Worm (Caenorhabditis elegans): ENCODE data around the gene H14A12.5.

Gene H14A12.5

ce11 chrIII:7465347-7465746, 3.5 kb downstream of the H14A12.5 start, which contains the start of gene fum-1 (continued):
- TF ChIP-seq nhr-129 (tag; optimal IDR thresholded peaks at IDR 0.05), result peak; percentile 63
- TF ChIP-seq unc-55 (GFP tag; optimal IDR thresholded peaks at IDR 0.05), result peak; percentile 28
- no peak for TF ChIP-seq nhr-77 (tag; optimal IDR thresholded peaks at IDR 0.05)
- TF ChIP-seq unc-39 (tag; optimal IDR thresholded peaks at IDR 0.05), result no peak
- TF ChIP-seq nhr-6 (tag; optimal IDR thresholded peaks at IDR 0.05), result peak; percentile 44
- no peak for TF ChIP-seq peb-1 (tag; optimal IDR thresholded peaks at IDR 0.05)
- peak; percentile 54 for TF ChIP-seq fos-1 (tag; optimal IDR thresholded peaks at IDR 0.05)
- TF ChIP-seq lin-39 (tag; optimal IDR thresholded peaks at IDR 0.05), result no peak
- peak; percentile 34 for TF ChIP-seq F13H6.1 (tag; optimal IDR thresholded peaks at IDR 0.05)
- TF ChIP-seq nhr-12 (tag; optimal IDR thresholded peaks at IDR 0.05), result no peak
- TF ChIP-seq sma-3 (GFP tag; optimal IDR thresholded peaks at IDR 0.05), result peak; percentile 56
- TF ChIP-seq ceh-82 (tag; optimal IDR thresholded peaks at IDR 0.05), result no peak

- TF ChIP-seq unc-55 (GFP tag; optimal IDR thresholded peaks at IDR 0.05), result peak; percentile 19
- no peak for TF ChIP-seq ceh-82 (tag; optimal IDR thresholded peaks at IDR 0.05)
- peak in 1 of 2 experiments; percentile 41 for TF ChIP-seq lsy-2 (tag; optimal IDR thresholded peaks at IDR 0.05)
- TF ChIP-seq C34F6.9 (tag; optimal IDR thresholded peaks at IDR 0.05), result peak; percentile 54
Measured at ce11 chrIII:7463438-7464008, 5.4 kb downstream of the H14A12.5 start, which contains the start of gene H14A12.3. H14A12.3 (plus strand) TSS chrIII:7463797.

- no peak for TF ChIP-seq lin-11 (tag; optimal IDR thresholded peaks at IDR 0.05)
- no peak for TF ChIP-seq mdl-1 (tag; optimal IDR thresholded peaks at IDR 0.05)
Measured at ce11 chrIII:7462295-7462694, 6.6 kb downstream of the H14A12.5 start, which contains the start of gene fipr-20. fipr-20 (minus strand) TSS chrIII:7462395.

ce11 chrIII:7460018-7460417, 8.9 kb downstream of the H14A12.5 start, which contains the start of gene mls-1:
mls-1 (plus strand) TSS chrIII:7460341.
- TF ChIP-seq ztf-4 (tag; optimal IDR thresholded peaks at IDR 0.05) (no peak), Y55F3AM.14 (GFP tag; optimal IDR thresholded peaks at IDR 0.05) (no peak), unc-39 (tag; optimal IDR thresholded peaks at IDR 0.05) (no peak), lsy-2 (tag; optimal IDR thresholded peaks at IDR 0.05) (no peak), elt-3 (tag; optimal IDR thresholded peaks at IDR 0.05) (no peak), nhr-25 (tag; optimal IDR thresholded peaks at IDR 0.05) (no peak), nhr-237 (tag; optimal IDR thresholded peaks at IDR 0.05) (no peak), ceh-82 (tag; optimal IDR thresholded peaks at IDR 0.05) (no peak), nhr-10 (tag; optimal IDR thresholded peaks at IDR 0.05) (no peak), skn-1 (tag; optimal IDR thresholded peaks at IDR 0.05) (no peak), sma-9 (GFP tag; optimal IDR thresholded peaks at IDR 0.05) (no peak), sma-9 (tag; optimal IDR thresholded peaks at IDR 0.05) (no peak)

- TF ChIP-seq ceh-82 (tag; optimal IDR thresholded peaks at IDR 0.05) (no peak), unc-62 (GFP tag; optimal IDR thresholded peaks at IDR 0.05) (no peak), gmeb-1 (tag; optimal IDR thresholded peaks at IDR 0.05) (no peak), ceh-16 (tag; optimal IDR thresholded peaks at IDR 0.05) (no peak), sma-9 (GFP tag; optimal IDR thresholded peaks at IDR 0.05) (no peak), sma-9 (tag; optimal IDR thresholded peaks at IDR 0.05) (no peak), ztf-11 (tag; optimal IDR thresholded peaks at IDR 0.05) (no peak), snpc-4 (tag; optimal IDR thresholded peaks at IDR 0.05) (no peak), sem-4 (tag; optimal IDR thresholded peaks at IDR 0.05) (no peak), aly-2 (tag; optimal IDR thresholded peaks at IDR 0.05) (no peak), skn-1 (tag; optimal IDR thresholded peaks at IDR 0.05) (no peak), lin-39 (tag; optimal IDR thresholded peaks at IDR 0.05) (no peak), Y55F3AM.14 (GFP tag; optimal IDR thresholded peaks at IDR 0.05) (no peak), egl-27 (tag; optimal IDR thresholded peaks at IDR 0.05) (no peak), nhr-129 (tag; optimal IDR thresholded peaks at IDR 0.05) (no peak), C34F6.9 (tag; optimal IDR thresholded peaks at IDR 0.05) (no peak)
Measured at ce11 chrIII:7458846-7459365, 10.0 kb downstream of the H14A12.5 start, which contains the start of the genes fipr-19 and fipr-18. fipr-19 (minus strand) TSS chrIII:7458946. fipr-18 (plus strand) TSS chrIII:7459315.

Measured in whole organism, L2 larva.